Worm (Caenorhabditis elegans) whole organism, L3 larva: ENCODE measurements around the gene elo-5.

Experiments
- R02D3.7 ChIP-seq: fragments of 150-350 bp; optimal IDR thresholded peaks from 2 replicates; lab custom pipeline; 2014; ENCODE audit warnings: missing biosample characterization, missing genetic modification characterization
- ZK546.5 ChIP-seq: sonication (generic microtip); optimal IDR thresholded peaks from 2 replicates; lab custom pipeline; 2017; ENCODE audit warnings: missing biosample characterization, missing genetic modification characterization
- aly-2 ChIP-seq: fragments of 150-350 bp; optimal IDR thresholded peaks from 2 replicates; lab custom pipeline; 2014; ENCODE audit warnings: missing biosample characterization, missing genetic modification characterization
- ceh-28 ChIP-seq: fragments of 150-350 bp; optimal IDR thresholded peaks from 2 replicates; lab custom pipeline; 2014; ENCODE audit warnings: missing biosample characterization, missing genetic modification reagents, missing genetic modification characterization
- ceh-82 ChIP-seq: fragments of 150-350 bp; optimal IDR thresholded peaks from 2 replicates; lab custom pipeline; 2014; ENCODE audit warnings: missing biosample characterization, missing genetic modification characterization
- ceh-9 ChIP-seq: sonication (generic microtip); optimal IDR thresholded peaks from 2 replicates; lab custom pipeline; 2018; ENCODE audit warnings: missing biosample characterization, missing genetic modification characterization
- egl-27 ChIP-seq: sonication (generic microtip); optimal IDR thresholded peaks from 4 replicates; lab custom pipeline; 2017; ENCODE audit warnings: missing biosample characterization, missing genetic modification reagents, missing genetic modification characterization
- elt-1 ChIP-seq: fragments of 150-350 bp; optimal IDR thresholded peaks from 2 replicates; lab custom pipeline; 2014; ENCODE audit warnings: missing biosample characterization, missing genetic modification characterization
- elt-2 ChIP-seq: sonication (generic microtip); optimal IDR thresholded peaks from 2 replicates; lab custom pipeline; 2016; ENCODE audit warnings: missing genetic modification reagents, mild to moderate bottlenecking, missing genetic modification characterization, missing compliant biosample characterization
- fos-1 ChIP-seq: fragments of 150-350 bp; optimal IDR thresholded peaks from 2 replicates; lab custom pipeline; 2014; ENCODE audit warnings: missing biosample characterization, missing genetic modification characterization
- lin-15B ChIP-seq: fragments of 150-350 bp; optimal IDR thresholded peaks from 2 replicates; lab custom pipeline; 2014; ENCODE audit warnings: missing biosample characterization, missing genetic modification characterization
- lin-39 ChIP-seq: fragments of 150-350 bp; optimal IDR thresholded peaks from 2 replicates; lab custom pipeline; 2018; ENCODE audit warnings: missing biosample characterization, missing genetic modification reagents, missing genetic modification characterization
- lsy-12 ChIP-seq: sonication (generic microtip); optimal IDR thresholded peaks from 2 replicates; lab custom pipeline; 2016; ENCODE audit warnings: mild to moderate bottlenecking, missing genetic modification characterization, missing compliant biosample characterization
- mdl-1 ChIP-seq: fragments of 150-350 bp; optimal IDR thresholded peaks from 2 replicates; lab custom pipeline; 2014; ENCODE audit warnings: missing biosample characterization, missing genetic modification characterization
- mml-1 ChIP-seq: fragments of 150-350 bp; sonication (generic microtip); optimal IDR thresholded peaks from 3 replicates; lab custom pipeline; 2014; ENCODE audit warnings: missing biosample characterization, missing genetic modification characterization
- nfya-1 ChIP-seq: sonication (generic microtip); optimal IDR thresholded peaks from 2 replicates; lab custom pipeline; 2017; ENCODE audit warnings: missing genetic modification characterization, mild to moderate bottlenecking, missing compliant biosample characterization, antibody characterized with exemption, moderate library complexity; ENCODE audit not compliant: insufficient read depth
- nhr-11 ChIP-seq: fragments of 150-350 bp; optimal IDR thresholded peaks from 2 replicates; lab custom pipeline; 2014; ENCODE audit warnings: missing biosample characterization, missing genetic modification characterization
- nhr-12 ChIP-seq: fragments of 150-350 bp; optimal IDR thresholded peaks from 2 replicates; lab custom pipeline; 2014; ENCODE audit warnings: missing biosample characterization, missing genetic modification characterization
- nhr-237 ChIP-seq: fragments of 150-350 bp; optimal IDR thresholded peaks from 2 replicates; lab custom pipeline; 2014; ENCODE audit warnings: missing biosample characterization, missing genetic modification characterization
- nhr-28 ChIP-seq: fragments of 150-350 bp; optimal IDR thresholded peaks from 2 replicates; lab custom pipeline; 2014; ENCODE audit warnings: missing biosample characterization, missing genetic modification characterization
- nhr-43 ChIP-seq: sonication (generic microtip); optimal IDR thresholded peaks from 2 replicates; lab custom pipeline; 2016; ENCODE audit warnings: mild to moderate bottlenecking, missing genetic modification characterization, missing compliant biosample characterization; ENCODE audit not compliant: poor library complexity, severe bottlenecking
- nhr-67 ChIP-seq: fragments of 150-350 bp; optimal IDR thresholded peaks from 2 replicates; lab custom pipeline; 2014; ENCODE audit warnings: missing biosample characterization, missing genetic modification characterization
- nhr-77 ChIP-seq: fragments of 150-350 bp; optimal IDR thresholded peaks from 2 replicates; lab custom pipeline; 2014; ENCODE audit warnings: missing biosample characterization, missing genetic modification characterization
- pha-4 ChIP-seq: fragments of 150-350 bp; optimal IDR thresholded peaks from 2 replicates; lab custom pipeline; 2014; ENCODE audit warnings: missing biosample characterization, missing genetic modification reagents, missing genetic modification characterization
- pqm-1 ChIP-seq: fragments of 150-350 bp; optimal IDR thresholded peaks from 2 replicates; lab custom pipeline; 2017; ENCODE audit warnings: missing biosample characterization, missing genetic modification characterization, inconsistent platforms
- sea-2 ChIP-seq: fragments of 150-350 bp; sonication (generic microtip); optimal IDR thresholded peaks from 4 replicates; lab custom pipeline; 2014; ENCODE audit warnings: missing biosample characterization, missing genetic modification reagents, missing genetic modification characterization
- skn-1 ChIP-seq: fragments of 150-350 bp; optimal IDR thresholded peaks from 2 replicates; lab custom pipeline; 2014; ENCODE audit warnings: missing biosample characterization, missing genetic modification characterization
- snpc-4 ChIP-seq: fragments of 150-350 bp; optimal IDR thresholded peaks from 2 replicates; lab custom pipeline; 2014; ENCODE audit warnings: missing biosample characterization, missing genetic modification characterization
- tbx-2 ChIP-seq: sonication (generic microtip); optimal IDR thresholded peaks from 2 replicates; lab custom pipeline; 2016; ENCODE audit warnings: mild to moderate bottlenecking, missing genetic modification characterization, missing compliant biosample characterization
- unc-39 ChIP-seq: sonication (generic microtip); optimal IDR thresholded peaks from 4 replicates; lab custom pipeline; 2017; ENCODE audit warnings: missing biosample characterization, missing genetic modification characterization
- unc-62 ChIP-seq: fragments of 150-350 bp; sonication (generic microtip); optimal IDR thresholded peaks from 4 replicates; lab custom pipeline; 2014; ENCODE audit warnings: missing biosample characterization, missing genetic modification reagents, missing genetic modification characterization

Gene elo-5

DNA sequence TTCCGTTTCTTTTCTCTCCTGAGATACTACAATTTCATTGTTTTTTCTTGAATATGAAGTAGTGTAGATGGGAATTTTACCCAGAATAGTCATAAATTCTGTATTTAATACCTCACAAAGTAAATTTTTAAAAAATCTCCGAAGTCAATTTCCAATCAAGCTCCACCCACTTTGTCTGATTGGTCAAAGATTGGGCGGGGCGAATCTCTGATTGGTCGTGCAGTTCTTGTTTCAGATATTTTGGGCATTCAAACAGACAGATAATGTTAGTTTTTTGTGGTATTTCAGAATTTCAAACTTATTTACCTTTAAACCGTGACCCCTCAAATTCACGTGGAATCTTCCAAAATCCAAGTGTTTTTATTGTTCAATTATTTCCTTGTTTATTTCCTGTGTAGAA lies 16.4 kb downstream of the elo-5 start, which contains the start of gene F41H10.5:
F41H10.5 (plus strand) TSS at position 375 of the 400 bp plus-strand sequence.
- TF ChIP-seq nfya-1 (tag; lab: Kevin White, UChicago) (peak; percentile 89), elt-2 (no peak)

ce11 chrIV:5354564-5354963 lies 22.4 kb downstream of the elo-5 start:
- TF ChIP-seq nhr-237 (tag; lab: Kevin White, UChicago) (no peak), pha-4 (tag; lab: Kevin White, UChicago) (no peak), sea-2 (GFP tag; lab: Kevin White, UChicago) (no peak), mdl-1 (tag; lab: Kevin White, UChicago) (no peak), lin-39 (tag; lab: Kevin White, UChicago) (no peak), ZK546.5 (no peak), mml-1 (tag; lab: Kevin White, UChicago) (no peak), ceh-28 (tag; lab: Kevin White, UChicago) (no peak), nhr-28 (tag; lab: Kevin White, UChicago) (no peak), lin-15B (no peak), fos-1 (tag; lab: Kevin White, UChicago) (no peak), nhr-12 (tag; lab: Kevin White, UChicago) (no peak), nhr-67 (tag; lab: Kevin White, UChicago) (no peak), nhr-43 (tag; lab: Kevin White, UChicago) (no peak), skn-1 (no peak)

- TF ChIP-seq R02D3.7 (tag; lab: Kevin White, UChicago) (no peak), nhr-237 (tag; lab: Kevin White, UChicago) (no peak), nhr-12 (tag; lab: Kevin White, UChicago) (no peak), lin-15B (peak; percentile 30), nfya-1 (tag; lab: Kevin White, UChicago) (peak; percentile 22), unc-62 (GFP tag; lab: Kevin White, UChicago) (no peak)
Observed at ce11 chrIV:5354124-5354523, 22.8 kb downstream of the elo-5 start, which contains the start of gene Y4C6B.1. Gene Y4C6B.1 (plus strand): TSS chrIV:5354488.

ce11 chrIV:5353364-5353763 lies 23.6 kb downstream of the elo-5 start, which contains the start of gene Y4C6B.7:
Gene Y4C6B.7 (minus strand): TSS chrIV:5353464.
- TF ChIP-seq ceh-9 (tag; lab: Kevin White, UChicago) (no peak), ceh-82 (no peak), ZK546.5 (no peak), lsy-12 (tag; lab: Kevin White, UChicago) (no peak), R02D3.7 (tag; lab: Kevin White, UChicago) (no peak), nhr-77 (no peak), nhr-12 (tag; lab: Kevin White, UChicago) (no peak), pha-4 (tag; lab: Kevin White, UChicago) (no peak), egl-27 (tag; lab: Kevin White, UChicago) (no peak), tbx-2 (no peak), nhr-43 (tag; lab: Kevin White, UChicago) (no peak), sea-2 (GFP tag; lab: Kevin White, UChicago) (no peak), aly-2 (tag; lab: Kevin White, UChicago) (no peak), elt-1 (tag; lab: Kevin White, UChicago) (no peak), nhr-11 (tag; lab: Kevin White, UChicago) (no peak), pqm-1 (tag; lab: Kevin White, UChicago) (no peak)

- TF ChIP-seq elt-2 (peak; percentile 81), pqm-1 (tag; lab: Kevin White, UChicago) (peak; percentile 42)
Observed at ce11 chrIV:5350480-5351193, 26.3 kb downstream of the elo-5 start, which contains the start of gene gba-4. Gene gba-4 (minus strand): TSS chrIV:5350897.

ce11 chrIV:5344168-5344567 lies 32.7 kb downstream of the elo-5 start:
- TF ChIP-seq pqm-1 (tag; lab: Kevin White, UChicago), result peak; percentile 22
- peak; percentile 13 for TF ChIP-seq nfya-1 (tag; lab: Kevin White, UChicago)
- TF ChIP-seq unc-39 (tag; lab: Kevin White, UChicago), result no peak
- TF ChIP-seq nhr-43 (tag; lab: Kevin White, UChicago), result peak; percentile 17
- peak; percentile 30 for TF ChIP-seq elt-2
- no peak for TF ChIP-seq snpc-4
